Fruit fly (Drosophila melanogaster) whole organism, embryonic: ENCODE results near the gene CNMa.

Source experiments
- Bdp1 ChIP-seq: fragments of 200-800 bp; sonication (Bioruptor generic); optimal IDR thresholded peaks from 3 replicates; lab custom pipeline; 2016; ENCODE audit warnings: missing biosample characterization, missing genetic modification characterization
- Bgb ChIP-seq: fragments of 200-800 bp; sonication (Bioruptor generic); IDR thresholded peaks from 2 replicates; pipeline ENCODE4 v1.3.6; 2022; ENCODE audit warnings: missing biosample characterization, missing genetic modification characterization; ENCODE audit not compliant: partially characterized antibody
- CG11085 ChIP-seq: fragments of 200-800 bp; sonication (Bioruptor generic); IDR thresholded peaks from 2 replicates; pipeline ENCODE4 v1.3.6; 2022; ENCODE audit warnings: missing biosample characterization, missing genetic modification characterization
- CG11093 ChIP-seq: fragments of 200-800 bp; sonication (Bioruptor generic); IDR thresholded peaks from 3 replicates; pipeline ENCODE4 v1.3.6; 2022; ENCODE audit warnings: missing biosample characterization, missing genetic modification characterization
- CG11456 ChIP-seq: fragments of 200-800 bp; sonication (Bioruptor generic); IDR thresholded peaks from 3 replicates; pipeline ENCODE4 v1.3.6; 2022; ENCODE audit warnings: missing biosample characterization, missing genetic modification characterization
- CG11723 ChIP-seq: fragments of 200-800 bp; sonication (Bioruptor generic); optimal IDR thresholded peaks from 2 replicates; lab custom pipeline; 2017; ENCODE audit warnings: missing biosample characterization, mild to moderate bottlenecking, missing genetic modification characterization
- CG12219 ChIP-seq: fragments of 200-800 bp; sonication (Bioruptor generic); optimal IDR thresholded peaks from 3 replicates; lab custom pipeline; 2018; ENCODE audit warnings: missing biosample characterization, mild to moderate bottlenecking, missing genetic modification characterization
- CG1233 ChIP-seq: fragments of 200-800 bp; sonication (Bioruptor generic); optimal IDR thresholded peaks from 4 replicates; lab custom pipeline; 2018; ENCODE audit warnings: missing biosample characterization, mild to moderate bottlenecking, missing genetic modification characterization
- CG15479 ChIP-seq: fragments of 200-800 bp; sonication (Bioruptor generic); optimal IDR thresholded peaks from 3 replicates; lab custom pipeline; 2019; ENCODE audit warnings: missing biosample characterization, mild to moderate bottlenecking, missing genetic modification characterization, moderate library complexity
- CG16813 ChIP-seq: fragments of 200-800 bp; sonication (Bioruptor generic); IDR thresholded peaks from 3 replicates; pipeline ENCODE4 v1.3.6; 2022; ENCODE audit warnings: missing biosample characterization, missing genetic modification characterization; ENCODE audit not compliant: partially characterized antibody
- CG17568 ChIP-seq: fragments of 200-800 bp; sonication (Bioruptor generic); optimal IDR thresholded peaks from 2 replicates; lab custom pipeline; 2018; ENCODE audit warnings: missing biosample characterization, mild to moderate bottlenecking, missing genetic modification characterization, moderate library complexity
- CG17612 ChIP-seq: fragments of 200-800 bp; sonication (Bioruptor generic); IDR thresholded peaks from 2 replicates; pipeline ENCODE4 v1.3.6; 2022; ENCODE audit warnings: missing biosample characterization, missing genetic modification characterization
- CG17802 ChIP-seq: fragments of 200-800 bp; sonication (Bioruptor generic); optimal IDR thresholded peaks from 2 replicates; lab custom pipeline; 2018; ENCODE audit warnings: missing biosample characterization, mild to moderate bottlenecking, missing genetic modification characterization, moderate library complexity
- CG1832 ChIP-seq: fragments of 200-800 bp; sonication (Bioruptor generic); optimal IDR thresholded peaks from 2 replicates; lab custom pipeline; 2017; ENCODE audit warnings: missing biosample characterization, mild to moderate bottlenecking, missing genetic modification characterization, inconsistent platforms
- CG2116 ChIP-seq: fragments of 200-800 bp; sonication (Bioruptor generic); optimal IDR thresholded peaks from 3 replicates; lab custom pipeline; 2018; ENCODE audit warnings: missing biosample characterization, mild to moderate bottlenecking, missing genetic modification characterization
- CG2202 ChIP-seq: fragments of 200-800 bp; sonication (Bioruptor generic); optimal IDR thresholded peaks from 2 replicates; lab custom pipeline; 2018; ENCODE audit warnings: missing biosample characterization, mild to moderate bottlenecking, missing genetic modification characterization
- CG2889 ChIP-seq: fragments of 200-800 bp; sonication (Bioruptor generic); IDR thresholded peaks from 3 replicates; pipeline ENCODE4 v1.3.6; 2022; ENCODE audit warnings: missing biosample characterization, missing genetic modification characterization
- CG5245 ChIP-seq: fragments of 200-800 bp; sonication (Bioruptor generic); optimal IDR thresholded peaks from 3 replicates; lab custom pipeline; 2016; ENCODE audit warnings: missing biosample characterization, missing genetic modification characterization
- CG6272 ChIP-seq: fragments of 200-800 bp; sonication (Bioruptor generic); IDR thresholded peaks from 2 replicates; pipeline ENCODE4 v1.3.6; 2022; ENCODE audit warnings: missing biosample characterization, missing genetic modification characterization
- CG7271 ChIP-seq: fragments of 200-800 bp; sonication (Bioruptor generic); optimal IDR thresholded peaks from 2 replicates; lab custom pipeline; 2018; ENCODE audit warnings: missing biosample characterization, mild to moderate bottlenecking, missing genetic modification characterization, moderate library complexity
- CG7357 ChIP-seq: fragments of 200-800 bp; sonication (Bioruptor generic); IDR thresholded peaks from 3 replicates; pipeline ENCODE4 v1.3.6; 2022; ENCODE audit warnings: missing biosample characterization, missing genetic modification characterization
- CG7987 ChIP-seq: fragments of 200-800 bp; sonication (Bioruptor generic); optimal IDR thresholded peaks from 2 replicates; lab custom pipeline; 2018; ENCODE audit warnings: missing biosample characterization, mild to moderate bottlenecking, missing genetic modification characterization, moderate library complexity
- CG9797 ChIP-seq: fragments of 200-800 bp; sonication (Bioruptor generic); optimal IDR thresholded peaks from 3 replicates; lab custom pipeline; 2018; ENCODE audit warnings: missing biosample characterization, mild to moderate bottlenecking, missing genetic modification characterization
- Elba2 ChIP-seq: fragments of 200-800 bp; sonication (Bioruptor generic); optimal IDR thresholded peaks from 3 replicates; lab custom pipeline; 2016; ENCODE audit warnings: missing biosample characterization, missing genetic modification characterization
- Hey ChIP-seq: fragments of 200-800 bp; sonication (Bioruptor generic); optimal IDR thresholded peaks from 3 replicates; lab custom pipeline; 2018; ENCODE audit warnings: missing biosample characterization, mild to moderate bottlenecking, missing genetic modification characterization
- Hr3 ChIP-seq: fragments of 200-800 bp; sonication (Bioruptor generic); optimal IDR thresholded peaks from 3 replicates; lab custom pipeline; 2016; ENCODE audit warnings: missing biosample characterization, missing genetic modification characterization
- MESR4 ChIP-seq: fragments of 200-800 bp; sonication (Bioruptor generic); optimal IDR thresholded peaks from 2 replicates; lab custom pipeline; 2018; ENCODE audit warnings: missing biosample characterization, mild to moderate bottlenecking, missing genetic modification characterization, moderate library complexity
- Nf-YA ChIP-seq: fragments of 200-800 bp; sonication (Bioruptor generic); IDR thresholded peaks from 2 replicates; pipeline ENCODE4 v1.3.6; 2022; ENCODE audit warnings: missing biosample characterization, missing genetic modification characterization
- Scr ChIP-seq: fragments of 200-800 bp; sonication (Bioruptor generic); IDR thresholded peaks from 2 replicates; pipeline ENCODE4 v1.3.6; 2022; ENCODE audit warnings: missing biosample characterization, missing genetic modification characterization; ENCODE audit not compliant: partially characterized antibody
- Tbp ChIP-seq: fragments of >200 bp; optimal IDR thresholded peaks from 2 replicates; lab custom pipeline; 2018; ENCODE audit warnings: missing biosample characterization, missing genetic modification characterization
- az2 ChIP-seq: fragments of 200-800 bp; sonication (Bioruptor generic); optimal IDR thresholded peaks from 3 replicates; lab custom pipeline; 2016; ENCODE audit warnings: missing biosample characterization, missing genetic modification characterization
- chinmo ChIP-seq: fragments of 200-800 bp; sonication (Bioruptor generic); IDR thresholded peaks from 4 replicates; pipeline ENCODE4 v1.3.6; 2022; ENCODE audit warnings: missing biosample characterization, missing genetic modification characterization; ENCODE audit not compliant: partially characterized antibody
- fu2 ChIP-seq: fragments of 200-800 bp; sonication (Bioruptor generic); optimal IDR thresholded peaks from 2 replicates; lab custom pipeline; 2016; ENCODE audit warnings: missing biosample characterization, missing genetic modification characterization
- kni ChIP-seq: fragments of 200-800 bp; sonication (Bioruptor generic); optimal IDR thresholded peaks from 3 replicates; lab custom pipeline; 2017; ENCODE audit warnings: mild to moderate bottlenecking, missing biosample characterization, missing genetic modification reagents, missing genetic modification characterization
- knrl ChIP-seq: fragments of 200-800 bp; sonication (Bioruptor generic); IDR thresholded peaks from 3 replicates; pipeline ENCODE4 v1.3.6; 2022; ENCODE audit warnings: missing biosample characterization, missing genetic modification characterization; ENCODE audit not compliant: partially characterized antibody
- pan ChIP-seq, 4 experiments: fragments of >200 bp in 3 of 4; fragments of 200-800 bp in 1 of 4; sonication (Bioruptor generic) in 1 of 4; optimal IDR thresholded peaks in 3 of 4; IDR thresholded peaks in 1 of 4; 2 replicates each; pipeline versions ENCODE4 v1.3.6 to Lab custom; 2017 to 2022; ENCODE audit warnings: missing biosample characterization in 2 of 4, missing genetic modification characterization in 2 of 4, mixed read lengths in 1 of 4
- pfk ChIP-seq: fragments of 200-800 bp; sonication (Bioruptor generic); optimal IDR thresholded peaks from 2 replicates; lab custom pipeline; 2018; ENCODE audit warnings: missing biosample characterization, mild to moderate bottlenecking, missing genetic modification characterization, moderate library complexity
- pros ChIP-seq: fragments of 200-800 bp; sonication (Bioruptor generic); optimal IDR thresholded peaks from 3 replicates; lab custom pipeline; 2019; ENCODE audit warnings: missing biosample characterization, mild to moderate bottlenecking, missing genetic modification characterization, moderate library complexity
- row ChIP-seq: fragments of 200-800 bp; sonication (Bioruptor generic); IDR thresholded peaks from 3 replicates; pipeline ENCODE4 v1.3.6; 2022; ENCODE audit warnings: missing biosample characterization, missing genetic modification characterization
- scrt ChIP-seq: fragments of 200-800 bp; sonication (Bioruptor generic); optimal IDR thresholded peaks from 2 replicates; lab custom pipeline; 2018; ENCODE audit warnings: missing biosample characterization, mild to moderate bottlenecking, missing genetic modification characterization, moderate library complexity
- sisA ChIP-seq: fragments of 200-800 bp; sonication (Bioruptor generic); IDR thresholded peaks from 2 replicates; pipeline ENCODE4 v1.3.6; 2022; ENCODE audit warnings: missing biosample characterization, missing genetic modification characterization
- slbo ChIP-seq: fragments of 200-800 bp; sonication (Bioruptor generic); IDR thresholded peaks from 2 replicates; pipeline ENCODE4 v1.3.6; 2022; ENCODE audit warnings: missing biosample characterization, missing genetic modification characterization
- slou ChIP-seq: fragments of 200-800 bp; sonication (Bioruptor generic); optimal IDR thresholded peaks from 3 replicates; lab custom pipeline; 2016; ENCODE audit warnings: missing biosample characterization, missing genetic modification characterization
- ssp ChIP-seq: fragments of 200-800 bp; sonication (Bioruptor generic); IDR thresholded peaks from 2 replicates; pipeline ENCODE4 v1.3.6; 2022; ENCODE audit warnings: missing biosample characterization, missing genetic modification characterization
- tgo ChIP-seq: fragments of 200-800 bp; sonication (Bioruptor generic); IDR thresholded peaks from 3 replicates; pipeline ENCODE4 v1.3.6; 2022; ENCODE audit warnings: missing biosample characterization, missing genetic modification characterization
- toy ChIP-seq: fragments of 200-800 bp; sonication (Bioruptor generic); IDR thresholded peaks from 2 replicates; pipeline ENCODE4 v1.3.6; 2022; ENCODE audit warnings: missing biosample characterization, missing genetic modification characterization
- trh ChIP-seq: fragments of 200-800 bp; sonication (Bioruptor generic); optimal IDR thresholded peaks from 2 replicates; lab custom pipeline; 2016; ENCODE audit warnings: missing biosample characterization, missing genetic modification characterization
- twi ChIP-seq: fragments of 200-800 bp; optimal IDR thresholded peaks from 2 replicates; lab custom pipeline; 2019; ENCODE audit warnings: missing biosample characterization, mild to moderate bottlenecking, missing genetic modification characterization, moderate library complexity
- wek ChIP-seq: fragments of 200-800 bp; sonication (Bioruptor generic); optimal IDR thresholded peaks from 3 replicates; lab custom pipeline; 2018; ENCODE audit warnings: missing biosample characterization, mild to moderate bottlenecking, missing genetic modification characterization, moderate library complexity

The CNMa gene

DNA sequence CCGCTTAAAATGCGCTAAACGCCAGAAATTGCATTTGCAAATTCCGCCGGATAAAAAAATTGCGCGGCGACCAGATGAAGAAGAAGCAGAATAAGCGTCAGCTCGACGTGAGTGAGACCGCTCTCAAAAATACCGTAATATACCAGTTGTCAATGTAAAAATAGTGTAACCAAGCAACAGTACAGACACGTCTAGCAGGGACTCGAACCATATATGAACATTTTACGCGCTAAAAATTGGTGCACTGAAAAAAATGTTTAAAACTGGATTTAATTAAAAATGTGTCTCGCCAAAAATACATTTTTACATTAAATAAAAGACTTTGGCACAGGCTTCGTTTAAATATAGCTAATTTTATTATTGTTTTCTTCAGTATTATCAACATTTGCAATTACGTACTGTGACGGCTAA is 20.8 kb upstream of the CNMa start, which contains the start of gene dre4 (continued):
- 0 out of 3 replicates have a peak, but pooled peaks have one; percentile 39 for TF ChIP-seq CG16813 (GFP tag; lab: Robert Waterston, UW)
- TF ChIP-seq CG11093 (GFP tag; lab: Robert Waterston, UW) = no peak
- TF ChIP-seq kni = no peak
- peak; percentile 59; the same call in 1 of the 3 replicates for TF ChIP-seq CG2889 (GFP tag; lab: Robert Waterston, UW)
- TF ChIP-seq CG2116 = peak; percentile 50
- 0 out of 4 replicates have a peak, but pooled peaks have one; percentile 19 for TF ChIP-seq chinmo
- TF ChIP-seq fu2 (GFP tag; lab: Kevin White, UChicago) = peak; percentile 60
- peak; percentile 54 for TF ChIP-seq slou (GFP tag; lab: Kevin White, UChicago)
- TF ChIP-seq tgo (GFP tag; lab: Robert Waterston, UW) = peak; percentile 58; the same call in 2 of the 3 replicates
- peak; percentile 87 for TF ChIP-seq slbo (GFP tag; lab: Robert Waterston, UW)
- TF ChIP-seq row = peak; percentile 70
- peak; percentile 47; the same call in 1 of the 2 replicates for TF ChIP-seq CG6272 (GFP tag; lab: Robert Waterston, UW)
- TF ChIP-seq CG17612 (GFP tag; lab: Robert Waterston, UW) = no peak
- TF ChIP-seq CG11456 = 0 out of 3 replicates have a peak, but pooled peaks have one; percentile 31
- peak; percentile 48 for TF ChIP-seq CG2202
- TF ChIP-seq pros (GFP tag; lab: Kevin White, UChicago) = no peak
- TF ChIP-seq CG12219 = peak; percentile 45
- no peak for TF ChIP-seq wek (GFP tag; lab: Kevin White, UChicago)
- no peak for TF ChIP-seq pfk (GFP tag; lab: Kevin White, UChicago)
- peak; percentile 37 for TF ChIP-seq CG7987
- no peak for TF ChIP-seq Tbp (GFP tag; lab: Kevin White, UChicago)
- TF ChIP-seq CG5245 (GFP tag; lab: Kevin White, UChicago) = peak; percentile 43
- TF ChIP-seq twi (tag; lab: Kevin White, UChicago) = no peak
- TF ChIP-seq CG7357 (GFP tag; lab: Robert Waterston, UW) = no peak
- TF ChIP-seq CG7271 (tag; lab: Kevin White, UChicago) = no peak
- TF ChIP-seq CG15479 = peak; percentile 73
- TF ChIP-seq Hr3 = peak; percentile 63
- peak; percentile 60; the same call in 1 of the 3 replicates for TF ChIP-seq knrl (GFP tag; lab: Robert Waterston, UW)
- no peak for TF ChIP-seq trh (GFP tag; lab: Kevin White, UChicago)
- no peak for TF ChIP-seq Hey (tag; lab: Kevin White, UChicago)
- no peak for TF ChIP-seq toy
- peak; percentile 36; the same call in 1 of the 2 replicates for TF ChIP-seq CG11085 (GFP tag; lab: Robert Waterston, UW)
- TF ChIP-seq pan (optimal IDR thresholded peaks at IDR 0.05; lab: Kevin White, UChicago) = no peak
- peak in 1 of 2 experiments; percentile 68 for TF ChIP-seq pan (GFP tag; optimal IDR thresholded peaks at IDR 0.05 in 1 of 2, IDR thresholded peaks at IDR 0.05 in 1 of 2)
- TF ChIP-seq Bgb = peak; percentile 70
- no peak for TF ChIP-seq CG17568
- peak; percentile 63 for TF ChIP-seq az2 (GFP tag; lab: Kevin White, UChicago)
- TF ChIP-seq ssp (GFP tag; lab: Robert Waterston, UW) = peak; percentile 56
- TF ChIP-seq Elba2 (GFP tag; lab: Kevin White, UChicago) = peak; percentile 67
- peak; percentile 54 for TF ChIP-seq CG1233 (GFP tag; lab: Kevin White, UChicago)
- peak; percentile 54 for TF ChIP-seq Bdp1 (GFP tag; lab: Kevin White, UChicago)
- peak; percentile 51; the same call in 1 of the 2 replicates for TF ChIP-seq sisA (GFP tag; lab: Robert Waterston, UW)
- TF ChIP-seq CG11723 (GFP tag; lab: Kevin White, UChicago) = no peak
- peak; percentile 25; the same call in 1 of the 2 replicates for TF ChIP-seq Scr (GFP tag; lab: Robert Waterston, UW)
- TF ChIP-seq Nf-YA (GFP tag; lab: Robert Waterston, UW) = peak; percentile 41; the same call in 1 of the 2 replicates
- peak; percentile 42 for TF ChIP-seq CG17802 (tag; lab: Kevin White, UChicago)
- no peak for TF ChIP-seq CG1832 (GFP tag; lab: Kevin White, UChicago)
- peak; percentile 32 for TF ChIP-seq scrt (GFP tag; lab: Kevin White, UChicago)
- peak; percentile 63 for TF ChIP-seq MESR4
- peak; percentile 94 for TF ChIP-seq CG9797 (GFP tag; lab: Kevin White, UChicago)
